Fruit fly (Drosophila melanogaster) whole organism, embryonic: ENCODE results near the gene CG32944.

Experiments used
- CG1024 ChIP-seq: fragments of 200-800 bp; sonication (Bioruptor generic); IDR thresholded peaks from 2 replicates; pipeline ENCODE4 v1.3.6; 2022; ENCODE audit warnings: missing biosample characterization, missing genetic modification characterization
- CG10543 ChIP-seq: fragments of 200-800 bp; sonication (Bioruptor generic); optimal IDR thresholded peaks from 3 replicates; lab custom pipeline; 2017; ENCODE audit warnings: missing biosample characterization, mild to moderate bottlenecking, missing genetic modification characterization, moderate library complexity
- CG11504 ChIP-seq: fragments of 200-800 bp; sonication (Bioruptor generic); optimal IDR thresholded peaks from 3 replicates; lab custom pipeline; 2019; ENCODE audit warnings: missing biosample characterization, mild to moderate bottlenecking, missing genetic modification characterization, moderate library complexity
- CG11695 ChIP-seq: fragments of 200-800 bp; sonication (Bioruptor generic); IDR thresholded peaks from 3 replicates; pipeline ENCODE4 v1.3.6; 2022; ENCODE audit warnings: missing biosample characterization, missing genetic modification characterization
- CG12104 ChIP-seq: fragments of 200-800 bp; sonication (Bioruptor generic); optimal IDR thresholded peaks from 3 replicates; lab custom pipeline; 2016; ENCODE audit warnings: missing biosample characterization, missing genetic modification characterization
- CG13296 ChIP-seq: fragments of 200-800 bp; sonication (Bioruptor generic); optimal IDR thresholded peaks from 3 replicates; lab custom pipeline; 2018; ENCODE audit warnings: missing biosample characterization, mild to moderate bottlenecking, missing genetic modification characterization
- CG15073 ChIP-seq: fragments of 200-800 bp; sonication (Bioruptor generic); optimal IDR thresholded peaks from 2 replicates; lab custom pipeline; 2016; ENCODE audit warnings: missing biosample characterization, missing genetic modification characterization
- CG15269 ChIP-seq: fragments of 200-800 bp; sonication (Bioruptor generic); optimal IDR thresholded peaks from 2 replicates; lab custom pipeline; 2018; ENCODE audit warnings: missing biosample characterization, mild to moderate bottlenecking, missing genetic modification characterization, moderate library complexity
- CG1603 ChIP-seq: fragments of 200-800 bp; sonication (Bioruptor generic); optimal IDR thresholded peaks from 2 replicates; lab custom pipeline; 2019; ENCODE audit warnings: missing biosample characterization, mild to moderate bottlenecking, missing genetic modification characterization, moderate library complexity
- CG17568 ChIP-seq: fragments of 200-800 bp; sonication (Bioruptor generic); optimal IDR thresholded peaks from 2 replicates; lab custom pipeline; 2018; ENCODE audit warnings: missing biosample characterization, mild to moderate bottlenecking, missing genetic modification characterization, moderate library complexity
- CG1832 ChIP-seq: fragments of 200-800 bp; sonication (Bioruptor generic); optimal IDR thresholded peaks from 2 replicates; lab custom pipeline; 2017; ENCODE audit warnings: missing biosample characterization, mild to moderate bottlenecking, missing genetic modification characterization, inconsistent platforms
- CG2129 ChIP-seq: fragments of 200-800 bp; sonication (Bioruptor generic); IDR thresholded peaks from 2 replicates; pipeline ENCODE4 v1.3.6; 2022; ENCODE audit warnings: missing biosample characterization, missing genetic modification characterization; ENCODE audit not compliant: partially characterized antibody
- CG2199 ChIP-seq: fragments of 200-800 bp; sonication (Bioruptor generic); IDR thresholded peaks from 3 replicates; pipeline ENCODE4 v1.3.6; 2022; ENCODE audit warnings: missing biosample characterization, missing genetic modification characterization
- CG3065 ChIP-seq: fragments of 200-800 bp; sonication (Bioruptor generic); optimal IDR thresholded peaks from 2 replicates; lab custom pipeline; 2016; ENCODE audit warnings: missing biosample characterization, missing genetic modification characterization
- CG33557 ChIP-seq: fragments of 200-800 bp; sonication (Bioruptor generic); optimal IDR thresholded peaks from 2 replicates; lab custom pipeline; 2019; ENCODE audit warnings: missing biosample characterization, mild to moderate bottlenecking, missing genetic modification characterization, moderate library complexity
- CG4328 ChIP-seq: fragments of 200-800 bp; sonication (Bioruptor generic); optimal IDR thresholded peaks from 3 replicates; lab custom pipeline; 2017; ENCODE audit warnings: missing biosample characterization, missing genetic modification reagents, missing genetic modification characterization
- CG4854 ChIP-seq: fragments of 200-800 bp; sonication (Bioruptor generic); optimal IDR thresholded peaks from 2 replicates; lab custom pipeline; 2016; ENCODE audit warnings: missing biosample characterization, missing genetic modification characterization, inconsistent platforms
- CG6254 ChIP-seq: fragments of 200-800 bp; sonication (Bioruptor generic); optimal IDR thresholded peaks from 3 replicates; lab custom pipeline; 2017; ENCODE audit warnings: mild to moderate bottlenecking, missing biosample characterization, missing genetic modification reagents, missing genetic modification characterization
- CG6854 ChIP-seq: fragments of 200-800 bp; sonication (Bioruptor generic); optimal IDR thresholded peaks from 3 replicates; lab custom pipeline; 2017; ENCODE audit warnings: missing biosample characterization, mild to moderate bottlenecking, missing genetic modification characterization
- CG7271 ChIP-seq: fragments of 200-800 bp; sonication (Bioruptor generic); optimal IDR thresholded peaks from 2 replicates; lab custom pipeline; 2018; ENCODE audit warnings: missing biosample characterization, mild to moderate bottlenecking, missing genetic modification characterization, moderate library complexity
- CG7372 ChIP-seq: fragments of 200-800 bp; sonication (Bioruptor generic); IDR thresholded peaks from 2 replicates; pipeline ENCODE4 v1.3.6; 2022; ENCODE audit warnings: missing biosample characterization, missing genetic modification characterization
- CG7745 ChIP-seq: fragments of 200-800 bp; sonication (Bioruptor generic); optimal IDR thresholded peaks from 2 replicates; lab custom pipeline; 2018; ENCODE audit warnings: missing biosample characterization, mild to moderate bottlenecking, missing genetic modification characterization, moderate library complexity
- CG9876 ChIP-seq: fragments of 200-800 bp; sonication (Bioruptor generic); optimal IDR thresholded peaks from 2 replicates; lab custom pipeline; 2016; ENCODE audit warnings: missing biosample characterization, missing genetic modification characterization
- Camta ChIP-seq: fragments of 200-800 bp; sonication (Bioruptor generic); optimal IDR thresholded peaks from 2 replicates; lab custom pipeline; 2016; ENCODE audit warnings: missing biosample characterization, missing genetic modification characterization
- CrebB ChIP-seq: fragments of 200-800 bp; sonication (Bioruptor generic); optimal IDR thresholded peaks from 3 replicates; lab custom pipeline; 2018; ENCODE audit warnings: missing biosample characterization, mild to moderate bottlenecking, missing genetic modification characterization
- D ChIP-seq, 2 experiments: fragments of 200-800 bp in 1 of 2; fragments of >200 bp in 1 of 2; sonication (Bioruptor generic) in 1 of 2; optimal IDR thresholded peaks; 2 replicates in 1 of 2; 3 replicates in 1 of 2; lab custom pipeline; 2017; ENCODE audit warnings: mild to moderate bottlenecking in 1 of 2, missing biosample characterization in 1 of 2, missing genetic modification characterization in 1 of 2, missing genetic modification reagents in 1 of 2
- Doc3 ChIP-seq: fragments of 200-800 bp; sonication (Bioruptor generic); IDR thresholded peaks from 3 replicates; pipeline ENCODE4 v1.3.6; 2022; ENCODE audit warnings: missing biosample characterization, missing genetic modification characterization; ENCODE audit not compliant: partially characterized antibody
- HLHmδ ChIP-seq: fragments of 200-800 bp; sonication (Bioruptor generic); optimal IDR thresholded peaks from 2 replicates; lab custom pipeline; 2018; ENCODE audit warnings: missing biosample characterization, mild to moderate bottlenecking, missing genetic modification characterization, moderate library complexity
- Mes4 ChIP-seq: fragments of 200-800 bp; sonication (Bioruptor generic); optimal IDR thresholded peaks from 2 replicates; lab custom pipeline; 2016; ENCODE audit warnings: missing biosample characterization, missing genetic modification characterization
- Opbp ChIP-seq: fragments of 200-800 bp; sonication (Bioruptor generic); IDR thresholded peaks from 3 replicates; pipeline ENCODE4 v1.3.6; 2022; ENCODE audit warnings: missing biosample characterization, missing genetic modification characterization; ENCODE audit not compliant: partially characterized antibody
- TFAM ChIP-seq: fragments of 200-800 bp; sonication (Bioruptor generic); optimal IDR thresholded peaks from 2 replicates; lab custom pipeline; 2017; ENCODE audit warnings: missing biosample characterization, missing genetic modification characterization, inconsistent platforms
- Trl ChIP-seq, 3 experiments: fragments of >200 bp in 2 of 3; fragments of 200-800 bp in 1 of 3; sonication (Bioruptor generic) in 1 of 3; optimal IDR thresholded peaks; 2 replicates in 1 of 3; 3 replicates in 2 of 3; lab custom pipeline; 2016 to 2017; ENCODE audit warnings: missing biosample characterization in 1 of 3, missing genetic modification characterization in 1 of 3
- al ChIP-seq: fragments of 200-800 bp; sonication (Bioruptor generic); IDR thresholded peaks from 2 replicates; pipeline ENCODE4 v1.3.6; 2022; ENCODE audit warnings: missing biosample characterization, missing genetic modification characterization
- aop ChIP-seq: fragments of 200-800 bp; sonication (Bioruptor generic); IDR thresholded peaks from 2 replicates; pipeline ENCODE4 v1.3.6; 2022; ENCODE audit warnings: missing biosample characterization, missing genetic modification characterization
- btn ChIP-seq: fragments of 200-800 bp; sonication (Bioruptor generic); optimal IDR thresholded peaks from 2 replicates; lab custom pipeline; 2016; ENCODE audit warnings: missing biosample characterization, missing genetic modification characterization
- dan ChIP-seq: fragments of 200-800 bp; sonication (Bioruptor generic); IDR thresholded peaks from 2 replicates; pipeline ENCODE4 v1.3.6; 2022; ENCODE audit warnings: missing biosample characterization, missing genetic modification characterization
- fu2 ChIP-seq: fragments of 200-800 bp; sonication (Bioruptor generic); optimal IDR thresholded peaks from 2 replicates; lab custom pipeline; 2016; ENCODE audit warnings: missing biosample characterization, missing genetic modification characterization
- h ChIP-seq: fragments of >200 bp; optimal IDR thresholded peaks from 2 replicates; lab custom pipeline; 2017
- hkb ChIP-seq, 2 experiments: fragments of 200-800 bp in 1 of 2; fragments of >200 bp in 1 of 2; sonication (Bioruptor generic) in 1 of 2; IDR thresholded peaks in 1 of 2; optimal IDR thresholded peaks in 1 of 2; 2 replicates each; pipeline versions ENCODE4 v1.3.6 to Lab custom; 2017 to 2022; ENCODE audit warnings: missing biosample characterization in 1 of 2, missing genetic modification characterization in 1 of 2
- ind ChIP-seq: fragments of 200-800 bp; sonication (Bioruptor generic); optimal IDR thresholded peaks from 3 replicates; lab custom pipeline; 2016; ENCODE audit warnings: missing biosample characterization, missing genetic modification characterization
- kay ChIP-seq: fragments of 200-800 bp; sonication (Bioruptor generic); optimal IDR thresholded peaks from 2 replicates; lab custom pipeline; 2016; ENCODE audit warnings: missing biosample characterization, missing genetic modification characterization
- lbe ChIP-seq: fragments of 200-800 bp; sonication (Bioruptor generic); optimal IDR thresholded peaks from 2 replicates; lab custom pipeline; 2016; ENCODE audit warnings: missing biosample characterization, mild to moderate bottlenecking, missing genetic modification characterization
- maf-S ChIP-seq: fragments of 200-800 bp; sonication (Bioruptor generic); optimal IDR thresholded peaks from 2 replicates; lab custom pipeline; 2016; ENCODE audit warnings: missing biosample characterization, missing genetic modification characterization
- nerfin-2 ChIP-seq: fragments of 200-800 bp; sonication (Bioruptor generic); IDR thresholded peaks from 2 replicates; pipeline ENCODE4 v1.3.6; 2022; ENCODE audit warnings: missing biosample characterization, missing genetic modification characterization; ENCODE audit not compliant: partially characterized antibody
- odd ChIP-seq: fragments of 200-800 bp; sonication (Bioruptor generic); optimal IDR thresholded peaks from 2 replicates; lab custom pipeline; 2017; ENCODE audit warnings: missing biosample characterization, mild to moderate bottlenecking, missing genetic modification characterization
- sens-2 ChIP-seq: fragments of 200-800 bp; sonication (Bioruptor generic); IDR thresholded peaks from 2 replicates; pipeline ENCODE4 v1.3.6; 2022; ENCODE audit warnings: missing biosample characterization, missing genetic modification characterization
- sisA ChIP-seq: fragments of 200-800 bp; sonication (Bioruptor generic); IDR thresholded peaks from 2 replicates; pipeline ENCODE4 v1.3.6; 2022; ENCODE audit warnings: missing biosample characterization, missing genetic modification characterization
- tgo ChIP-seq: fragments of 200-800 bp; sonication (Bioruptor generic); IDR thresholded peaks from 3 replicates; pipeline ENCODE4 v1.3.6; 2022; ENCODE audit warnings: missing biosample characterization, missing genetic modification characterization
- zen ChIP-seq: fragments of 200-800 bp; sonication (Bioruptor generic); optimal IDR thresholded peaks from 3 replicates; lab custom pipeline; 2018; ENCODE audit warnings: missing biosample characterization, mild to moderate bottlenecking, missing genetic modification characterization, moderate library complexity
- zfh2 ChIP-seq: fragments of 200-800 bp; sonication (Bioruptor generic); optimal IDR thresholded peaks from 2 replicates; lab custom pipeline; 2016; ENCODE audit warnings: missing biosample characterization, missing genetic modification characterization

Gene CG32944

DNA sequence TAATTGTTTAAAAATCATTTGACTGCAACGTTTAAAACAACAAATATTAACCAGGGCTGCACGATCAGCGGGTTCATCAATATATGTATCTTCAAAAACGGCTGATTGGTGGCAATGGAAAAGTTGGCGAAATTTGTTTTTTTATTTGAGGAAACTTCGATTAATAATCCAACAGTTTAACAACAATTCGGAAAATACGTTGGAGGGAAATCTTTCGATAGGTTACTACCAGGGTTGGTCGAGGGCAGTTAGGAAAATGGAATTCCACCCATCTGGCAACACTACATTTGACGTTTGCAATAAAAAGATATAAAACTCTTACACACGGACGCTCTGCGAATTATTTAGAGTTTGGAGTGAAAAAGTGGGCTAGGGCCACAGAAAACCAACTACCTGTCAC, 17.7 kb upstream of the CG32944 start, which contains the start of the genes Lipt2 and CG14650 (continued):
- no peak for TF ChIP-seq CrebB (tag; lab: Kevin White, UChicago)
- TF ChIP-seq CG15269: no peak
- TF ChIP-seq CG11504: no peak
- TF ChIP-seq Trl (optimal IDR thresholded peaks at IDR 0.05; lab: Kevin White, UChicago): no peak
- TF ChIP-seq Trl (GFP tag; optimal IDR thresholded peaks at IDR 0.05; lab: Kevin White, UChicago): peak; percentile 81
- peak; percentile 61 for TF ChIP-seq CG9876
- TF ChIP-seq CG6254: peak; percentile 17
- peak; percentile 45 for TF ChIP-seq zen (tag; lab: Kevin White, UChicago)
- no peak for TF ChIP-seq odd (GFP tag; lab: Kevin White, UChicago)
- TF ChIP-seq CG7745 (tag; lab: Kevin White, UChicago): no peak
- no peak for TF ChIP-seq CG12104
- TF ChIP-seq HLHmδ: no peak
- peak; percentile 17 for TF ChIP-seq CG4854
- TF ChIP-seq Opbp: peak; percentile 59; the same call in 2 of the 3 replicates
- no peak for TF ChIP-seq dan (GFP tag; lab: Robert Waterston, UW)
- no peak for TF ChIP-seq CG2199 (GFP tag; lab: Robert Waterston, UW)
- TF ChIP-seq CG1832 (GFP tag; lab: Kevin White, UChicago): no peak
- TF ChIP-seq CG10543 (GFP tag; lab: Kevin White, UChicago): peak; percentile 52
- no peak for TF ChIP-seq sens-2
- TF ChIP-seq CG15073 (GFP tag; lab: Kevin White, UChicago): no peak
- TF ChIP-seq D (optimal IDR thresholded peaks at IDR 0.05; lab: Kevin White, UChicago): no peak
- TF ChIP-seq D (GFP tag; optimal IDR thresholded peaks at IDR 0.05; lab: Kevin White, UChicago): no peak
- no peak for TF ChIP-seq CG7372
- peak; percentile 41 for TF ChIP-seq CG33557 (GFP tag; lab: Kevin White, UChicago)
- TF ChIP-seq aop: no peak
- TF ChIP-seq Mes4 (GFP tag; lab: Kevin White, UChicago): peak; percentile 47
- TF ChIP-seq CG3065 (GFP tag; lab: Kevin White, UChicago): no peak
- TF ChIP-seq TFAM (GFP tag; lab: Kevin White, UChicago): no peak
- TF ChIP-seq CG4328: no peak
- peak; percentile 40; the same call in 1 of the 2 replicates for TF ChIP-seq sisA (GFP tag; lab: Robert Waterston, UW)
- TF ChIP-seq ind (GFP tag; lab: Kevin White, UChicago): peak; percentile 60
- no peak for TF ChIP-seq CG7271 (tag; lab: Kevin White, UChicago)
- peak; percentile 40 for TF ChIP-seq Camta (GFP tag; lab: Kevin White, UChicago)
- TF ChIP-seq fu2 (GFP tag; lab: Kevin White, UChicago): peak; percentile 72
- TF ChIP-seq zfh2 (GFP tag; lab: Kevin White, UChicago): peak; percentile 80
- TF ChIP-seq tgo (GFP tag; lab: Robert Waterston, UW): no peak; the same call in 2 of the 3 replicates
- no peak for TF ChIP-seq CG1024
- TF ChIP-seq Doc3 (GFP tag; lab: Robert Waterston, UW): peak; percentile 56
- TF ChIP-seq maf-S: peak; percentile 12
- no peak for TF ChIP-seq CG6854 (GFP tag; lab: Kevin White, UChicago)
- TF ChIP-seq CG2129 (GFP tag; lab: Robert Waterston, UW): peak; percentile 26; the same call in 1 of the 2 replicates
- no peak for TF ChIP-seq al (GFP tag; lab: Robert Waterston, UW)
- TF ChIP-seq lbe (GFP tag; lab: Kevin White, UChicago): no peak
- TF ChIP-seq btn (GFP tag; lab: Kevin White, UChicago): peak; percentile 47
- TF ChIP-seq kay (GFP tag; lab: Kevin White, UChicago): peak; percentile 34
- no peak for TF ChIP-seq CG11695 (GFP tag; lab: Robert Waterston, UW)
- TF ChIP-seq h: no peak
- TF ChIP-seq nerfin-2 (GFP tag; lab: Robert Waterston, UW): no peak
- TF ChIP-seq CG17568 (GFP tag; lab: Kevin White, UChicago): no peak
- no peak for TF ChIP-seq CG13296 (GFP tag; lab: Kevin White, UChicago)
- peak; percentile 57 for TF ChIP-seq hkb (optimal IDR thresholded peaks at IDR 0.05; lab: Kevin White, UChicago)
- TF ChIP-seq hkb (GFP tag; IDR thresholded peaks at IDR 0.05; lab: Robert Waterston, UW): peak; percentile 50
- TF ChIP-seq CG1603 (tag; lab: Kevin White, UChicago): peak; percentile 82
